Worm (Caenorhabditis elegans): ENCODE results near the gene cdr-1.

Gene cdr-1

ce11 chrV:15955497-15955896, 34.4 kb downstream of the cdr-1 start, which contains the start of gene srh-186:
srh-186 (plus strand) TSS chrV:15955797.
- TF ChIP-seq B0035.1 (tag; optimal IDR thresholded peaks at IDR 0.05) (no peak), pha-4 (tag; optimal IDR thresholded peaks at IDR 0.05) (no peak), D2030.7 (GFP tag; IDR thresholded peaks at IDR 0.05) (no peak), akir-1 (GFP tag; optimal IDR thresholded peaks at IDR 0.05) (no peak), ama-1 (optimal IDR thresholded peaks at IDR 0.05) (no peak), ama-1 (GFP tag; optimal IDR thresholded peaks at IDR 0.05) (no peak), repo-1 (tag; optimal IDR thresholded peaks at IDR 0.05) (no peak)

ce11 chrV:15957098-15957497, 36.0 kb downstream of the cdr-1 start, which contains the start of gene F36G9.3:
F36G9.3 (plus strand) TSS chrV:15957398.
- TF ChIP-seq ztf-3 (GFP tag; optimal IDR thresholded peaks at IDR 0.05) (no peak), F37B4.10 (GFP tag; IDR thresholded peaks at IDR 0.05) (no peak), die-1 (tag; optimal IDR thresholded peaks at IDR 0.05) (no peak), madf-8 (GFP tag; conservative IDR thresholded peaks at IDR 0.05) (no peak), ccch-3 (GFP tag; optimal IDR thresholded peaks at IDR 0.05) (no peak), sdz-38 (tag; optimal IDR thresholded peaks at IDR 0.05) (no peak), rcor-1 (GFP tag; IDR thresholded peaks at IDR 0.05) (no peak), F52B5.7 (tag; optimal IDR thresholded peaks at IDR 0.05) (no peak), hlh-26 (GFP tag; conservative IDR thresholded peaks at IDR 0.05) (no peak), F33H1.4 (GFP tag; IDR thresholded peaks at IDR 0.05) (no peak), lin-54 (GFP tag; optimal IDR thresholded peaks at IDR 0.05) (no peak), nhr-27 (tag; optimal IDR thresholded peaks at IDR 0.05) (no peak), ztf-18 (tag; optimal IDR thresholded peaks at IDR 0.05) (no peak), lsy-27 (tag; optimal IDR thresholded peaks at IDR 0.05; ENCODE audit: borderline replicate concordance, insufficient read depth) (no peak), F23B12.7 (tag; optimal IDR thresholded peaks at IDR 0.05; ENCODE audit: insufficient read depth) (no peak), cebp-1 (GFP tag; IDR thresholded peaks at IDR 0.05) (no peak), cebp-1 (tag; optimal IDR thresholded peaks at IDR 0.05) (no peak)

- no peak for TF ChIP-seq madf-6 (GFP tag; IDR thresholded peaks at IDR 0.05)
- no peak for TF ChIP-seq sdz-38 (tag; optimal IDR thresholded peaks at IDR 0.05)
- peak; percentile 70; the same call in 1 of the 2 replicates for TF ChIP-seq hmg-1.2 (GFP tag; IDR thresholded peaks at IDR 0.05)
Measured at ce11 chrV:15959456-15959855, 38.3 kb downstream of the cdr-1 start.

ce11 chrV:15965114-15965513, 44.0 kb downstream of the cdr-1 start, which contains the start of gene sri-2:
sri-2 (minus strand) TSS chrV:15965214.
- TF ChIP-seq lin-26 (GFP tag; IDR thresholded peaks at IDR 0.05): no peak
- TF ChIP-seq nfya-1 (tag; optimal IDR thresholded peaks at IDR 0.05; ENCODE audit: borderline replicate concordance, insufficient read depth): no peak
- no peak for TF ChIP-seq Y53G8AR.9 (GFP tag; conservative IDR thresholded peaks at IDR 0.05)
- no peak for TF ChIP-seq Y53F4B.3 (GFP tag; IDR thresholded peaks at IDR 0.05)
- TF ChIP-seq nhr-120 (GFP tag; IDR thresholded peaks at IDR 0.05): no peak
- TF ChIP-seq ztf-28 (GFP tag; IDR thresholded peaks at IDR 0.05): no peak
- TF ChIP-seq ceh-27 (GFP tag; optimal IDR thresholded peaks at IDR 0.05): no peak
- TF ChIP-seq aptf-3 (GFP tag; IDR thresholded peaks at IDR 0.05): no peak
- TF ChIP-seq attf-3 (GFP tag; conservative IDR thresholded peaks at IDR 0.05): no peak
- TF ChIP-seq ztf-18 (tag; optimal IDR thresholded peaks at IDR 0.05): no peak
- TF ChIP-seq snpc-4 (GFP tag; optimal IDR thresholded peaks at IDR 0.05): no peak
- no peak for TF ChIP-seq snpc-4 (tag; optimal IDR thresholded peaks at IDR 0.05)
- TF ChIP-seq hrde-1 (tag; optimal IDR thresholded peaks at IDR 0.05; ENCODE audit: borderline replicate concordance): no peak
- no peak for TF ChIP-seq F33H1.4 (GFP tag; IDR thresholded peaks at IDR 0.05)
- no peak for TF ChIP-seq K11D2.4 (GFP tag; IDR thresholded peaks at IDR 0.05)
- TF ChIP-seq snpc-1.3 (tag; optimal IDR thresholded peaks at IDR 0.05; ENCODE audit: insufficient read depth): no peak
- TF ChIP-seq ztf-3 (GFP tag; optimal IDR thresholded peaks at IDR 0.05): no peak
- no peak for TF ChIP-seq hlh-12 (tag; optimal IDR thresholded peaks at IDR 0.05)
- no peak for TF ChIP-seq ets-4 (GFP tag; optimal IDR thresholded peaks at IDR 0.05)
- TF ChIP-seq unc-62 (GFP tag; optimal IDR thresholded peaks at IDR 0.05): no peak
- TF ChIP-seq cebp-2 (GFP tag; IDR thresholded peaks at IDR 0.05): no peak
